ENCODE assay signal across 4 fruit fly cellular contexts in the genomic region with DNA sequence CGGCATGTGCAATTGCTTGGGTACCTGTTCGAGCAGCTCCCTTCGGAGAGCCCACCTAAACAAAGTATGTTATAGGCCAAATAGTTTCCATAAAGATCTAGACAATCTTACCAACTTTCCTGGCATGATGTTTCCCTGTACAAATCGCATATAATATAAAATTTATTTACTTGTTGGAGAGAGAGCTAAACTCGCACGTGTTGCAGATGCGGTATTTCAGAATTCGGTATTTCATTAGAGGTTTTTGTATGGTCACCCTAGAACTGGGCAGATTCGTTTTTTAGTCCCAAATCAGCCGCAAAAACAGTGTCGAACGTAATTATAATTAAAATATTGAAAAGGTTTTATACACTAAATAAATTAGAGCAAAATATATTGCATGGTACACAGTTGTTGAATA.
TF ChIP-seq lines count a peak whose summit lies in the region.

A gene (minus strand): TSS at position 231 of the 400 bp plus-strand sequence.
A gene (plus strand): TSS at position 268 of the 400 bp plus-strand sequence.

- TF ChIP-seq CTCF in whole organism, embryonic (GFP tag; optimal IDR thresholded peaks at IDR 0.05; lab: Kevin White, UChicago): no peak

TF ChIP-seq in whole organism, adult, 20 proteins besides CTCF, POLR2A, EP300 and RAD21:
- no peak for TF ChIP-seq bab1 (GFP tag; optimal IDR thresholded peaks at IDR 0.05; lab: Kevin White, UChicago)
- peak; percentile 96 for TF ChIP-seq Mnt (GFP tag; optimal IDR thresholded peaks at IDR 0.05; lab: Kevin White, UChicago)

TF ChIP-seq in whole organism, embryonic, 481 proteins besides CTCF, POLR2A, EP300 and RAD21 (continues in another document):
- TF ChIP-seq Rfx (GFP tag; IDR thresholded peaks at IDR 0.05; lab: Robert Waterston, UW): no peak
- TF ChIP-seq fru (optimal IDR thresholded peaks at IDR 0.05; lab: Kevin White, UChicago): no peak
- TF ChIP-seq Bdp1 (GFP tag; optimal IDR thresholded peaks at IDR 0.05; lab: Kevin White, UChicago): no peak
- no peak for TF ChIP-seq CG8478 (optimal IDR thresholded peaks at IDR 0.05; lab: Kevin White, UChicago)
- TF ChIP-seq CG10654 (GFP tag; optimal IDR thresholded peaks at IDR 0.05; lab: Kevin White, UChicago): no peak
- peak; percentile 45 for TF ChIP-seq gfzf (GFP tag; optimal IDR thresholded peaks at IDR 0.05; lab: Kevin White, UChicago)
- TF ChIP-seq Sry-δ (GFP tag; optimal IDR thresholded peaks at IDR 0.05; lab: Kevin White, UChicago): no peak
- TF ChIP-seq dm (GFP tag; optimal IDR thresholded peaks at IDR 0.05; lab: Kevin White, UChicago): peak; percentile 71
- no peak for TF ChIP-seq vfl (GFP tag; optimal IDR thresholded peaks at IDR 0.05; lab: Kevin White, UChicago)
- TF ChIP-seq Fer2 (tag; optimal IDR thresholded peaks at IDR 0.05; lab: Kevin White, UChicago): no peak
- TF ChIP-seq CG10959 (GFP tag; IDR thresholded peaks at IDR 0.05; lab: Robert Waterston, UW): no peak
- no peak for TF ChIP-seq CG7556 (GFP tag; optimal IDR thresholded peaks at IDR 0.05; lab: Kevin White, UChicago)
- no peak for TF ChIP-seq CG13424 (tag; optimal IDR thresholded peaks at IDR 0.05; lab: Kevin White, UChicago)
- no peak for TF ChIP-seq Ets97D (GFP tag; optimal IDR thresholded peaks at IDR 0.05; lab: Kevin White, UChicago)
- no peak for TF ChIP-seq cato (GFP tag; optimal IDR thresholded peaks at IDR 0.05; lab: Kevin White, UChicago; ENCODE audit: borderline replicate concordance)
- peak; percentile 26 for TF ChIP-seq pzg (GFP tag; optimal IDR thresholded peaks at IDR 0.05; lab: Kevin White, UChicago)
- TF ChIP-seq TFAM (GFP tag; optimal IDR thresholded peaks at IDR 0.05; lab: Kevin White, UChicago): no peak
- no peak for TF ChIP-seq Sin3A (optimal IDR thresholded peaks at IDR 0.05; lab: Kevin White, UChicago)
- TF ChIP-seq MBD-R2 (GFP tag; IDR thresholded peaks at IDR 0.05; lab: Robert Waterston, UW): 0 out of 2 replicates have a peak, but pooled peaks have one; percentile 18
- TF ChIP-seq dan (GFP tag; IDR thresholded peaks at IDR 0.05; lab: Robert Waterston, UW): no peak
- no peak for TF ChIP-seq CG15011 (GFP tag; optimal IDR thresholded peaks at IDR 0.05; lab: Kevin White, UChicago)
- TF ChIP-seq D19A (tag; optimal IDR thresholded peaks at IDR 0.05; lab: Kevin White, UChicago): no peak
- no peak for TF ChIP-seq CG17568 (GFP tag; optimal IDR thresholded peaks at IDR 0.05; lab: Kevin White, UChicago)
- no peak for TF ChIP-seq Asciz (GFP tag; optimal IDR thresholded peaks at IDR 0.05; lab: Kevin White, UChicago)
- peak; percentile 68 for TF ChIP-seq Max (GFP tag; optimal IDR thresholded peaks at IDR 0.05; lab: Kevin White, UChicago)
- peak; percentile 85 for TF ChIP-seq cwo (GFP tag; optimal IDR thresholded peaks at IDR 0.05; lab: Kevin White, UChicago)
- TF ChIP-seq fu2 (GFP tag; optimal IDR thresholded peaks at IDR 0.05; lab: Kevin White, UChicago): no peak
- no peak for TF ChIP-seq HmgD (GFP tag; optimal IDR thresholded peaks at IDR 0.05; lab: Kevin White, UChicago)
- TF ChIP-seq dmrt99B (tag; optimal IDR thresholded peaks at IDR 0.05; lab: Kevin White, UChicago): no peak

TF ChIP-seq in whole organism, prepupa, 60 proteins besides CTCF, POLR2A, EP300 and RAD21:
- no peak for TF ChIP-seq CG3919 (GFP tag; optimal IDR thresholded peaks at IDR 0.05; lab: Kevin White, UChicago)
- no peak for TF ChIP-seq CG6163 (GFP tag; IDR thresholded peaks at IDR 0.05; lab: Robert Waterston, UW)
- TF ChIP-seq CG11294 (GFP tag; IDR thresholded peaks at IDR 0.05; lab: Robert Waterston, UW): no peak
- TF ChIP-seq CG4318 (GFP tag; optimal IDR thresholded peaks at IDR 0.05; lab: Kevin White, UChicago): no peak
- no peak for TF ChIP-seq CG7368 (GFP tag; optimal IDR thresholded peaks at IDR 0.05; lab: Kevin White, UChicago)
- peak; percentile 27 for TF ChIP-seq CG1621 (tag; optimal IDR thresholded peaks at IDR 0.05; lab: Kevin White, UChicago)

TF ChIP-seq in whole organism, wandering third instar larva, 38 proteins besides CTCF, POLR2A, EP300 and RAD21:
- TF ChIP-seq Vsx2 (GFP tag; optimal IDR thresholded peaks at IDR 0.05; lab: Kevin White, UChicago; ENCODE audit: partially characterized antibody) (peak; percentile 11), dsf (GFP tag; optimal IDR thresholded peaks at IDR 0.05; lab: Kevin White, UChicago; ENCODE audit: borderline replicate concordance) (no peak), Rel (GFP tag; optimal IDR thresholded peaks at IDR 0.05; lab: Kevin White, UChicago) (no peak), Rel (tag; optimal IDR thresholded peaks at IDR 0.05; lab: Kevin White, UChicago) (peak; percentile 9)
